Fruit fly (Drosophila melanogaster) whole organism, pupa: ENCODE results near the gene CG31697.

Experiments used
- CG10348 ChIP-seq: fragments of 200-800 bp; sonication (Bioruptor generic); IDR thresholded peaks from 2 replicates; pipeline ENCODE4 v1.3.6; 2022; ENCODE audit warnings: missing biosample characterization, missing genetic modification characterization
- CG12605 ChIP-seq: fragments of 200-800 bp; sonication (Bioruptor generic); IDR thresholded peaks from 2 replicates; pipeline ENCODE4 v1.3.6; 2022; ENCODE audit warnings: missing biosample characterization, missing genetic modification characterization
- CG13204 ChIP-seq: fragments of 200-800 bp; sonication (Bioruptor generic); optimal IDR thresholded peaks from 2 replicates; lab custom pipeline; 2018; ENCODE audit warnings: missing biosample characterization, mild to moderate bottlenecking, missing genetic modification characterization, moderate library complexity
- CG14655 ChIP-seq: fragments of 200-800 bp; sonication (Bioruptor generic); optimal IDR thresholded peaks from 3 replicates; lab custom pipeline; 2017; ENCODE audit warnings: mild to moderate bottlenecking, missing biosample characterization, missing genetic modification reagents, missing genetic modification characterization
- CG15710 ChIP-seq: fragments of 200-800 bp; sonication (Bioruptor generic); optimal IDR thresholded peaks from 2 replicates; lab custom pipeline; 2018; ENCODE audit warnings: missing biosample characterization, mild to moderate bottlenecking, missing genetic modification characterization, moderate library complexity
- CG17806 ChIP-seq: fragments of 200-800 bp; sonication (Bioruptor generic); optimal IDR thresholded peaks from 2 replicates; lab custom pipeline; 2018; ENCODE audit warnings: missing biosample characterization, mild to moderate bottlenecking, missing genetic modification characterization, moderate library complexity
- CG32121 ChIP-seq: fragments of 200-800 bp; sonication (Bioruptor generic); IDR thresholded peaks from 2 replicates; pipeline ENCODE4 v1.3.6; 2022; ENCODE audit warnings: missing biosample characterization, missing genetic modification characterization
- CG34367 ChIP-seq: fragments of 200-800 bp; sonication (Bioruptor generic); optimal IDR thresholded peaks from 2 replicates; lab custom pipeline; 2018; ENCODE audit warnings: missing biosample characterization, mild to moderate bottlenecking, missing genetic modification characterization
- CG4496 ChIP-seq: fragments of 200-800 bp; sonication (Bioruptor generic); IDR thresholded peaks from 3 replicates; pipeline ENCODE4 v1.3.6; 2022; ENCODE audit warnings: missing biosample characterization, missing genetic modification characterization
- CG8159 ChIP-seq: fragments of 200-800 bp; sonication (Bioruptor generic); optimal IDR thresholded peaks from 3 replicates; lab custom pipeline; 2018; ENCODE audit warnings: missing biosample characterization, mild to moderate bottlenecking, missing genetic modification characterization, moderate library complexity
- CG8301 ChIP-seq: fragments of 200-800 bp; sonication (Bioruptor generic); optimal IDR thresholded peaks from 2 replicates; lab custom pipeline; 2018; ENCODE audit warnings: missing biosample characterization, mild to moderate bottlenecking, missing genetic modification characterization
- CG9948 ChIP-seq: fragments of 200-800 bp; sonication (Bioruptor generic); optimal IDR thresholded peaks from 2 replicates; lab custom pipeline; 2018; ENCODE audit warnings: missing biosample characterization, mild to moderate bottlenecking, missing genetic modification characterization, moderate library complexity
- D1 ChIP-seq: fragments of 200-800 bp; sonication (Bioruptor generic); optimal IDR thresholded peaks from 2 replicates; lab custom pipeline; 2018; ENCODE audit warnings: missing biosample characterization, mild to moderate bottlenecking, missing genetic modification characterization, moderate library complexity
- EcR ChIP-seq: fragments of 200-800 bp; sonication (Bioruptor generic); optimal IDR thresholded peaks from 3 replicates; lab custom pipeline; 2019; ENCODE audit warnings: missing biosample characterization, missing genetic modification characterization, mild to moderate bottlenecking, moderate library complexity, missing genetic modification reagents
- Ets98B ChIP-seq: fragments of 200-800 bp; sonication (Bioruptor generic); IDR thresholded peaks from 2 replicates; pipeline ENCODE4 v1.3.6; 2022; ENCODE audit warnings: missing biosample characterization, missing genetic modification characterization
- Pif1A ChIP-seq: fragments of 200-800 bp; sonication (Bioruptor generic); optimal IDR thresholded peaks from 3 replicates; lab custom pipeline; 2016; ENCODE audit warnings: missing biosample characterization, missing genetic modification characterization
- Pif1B ChIP-seq: fragments of 200-800 bp; sonication (Bioruptor generic); optimal IDR thresholded peaks from 3 replicates; lab custom pipeline; 2016; ENCODE audit warnings: missing biosample characterization, missing genetic modification characterization
- Snoo ChIP-seq: fragments of 200-800 bp; sonication (Bioruptor generic); optimal IDR thresholded peaks from 3 replicates; lab custom pipeline; 2017; ENCODE audit warnings: missing biosample characterization, mild to moderate bottlenecking, missing genetic modification characterization, inconsistent platforms
- fd96Ca ChIP-seq: fragments of 200-800 bp; sonication (Bioruptor generic); IDR thresholded peaks from 3 replicates; pipeline ENCODE4 v1.3.6; 2022; ENCODE audit warnings: missing biosample characterization, missing genetic modification characterization
- gl ChIP-seq: fragments of 200-800 bp; sonication (Bioruptor generic); optimal IDR thresholded peaks from 2 replicates; lab custom pipeline; 2018; ENCODE audit warnings: missing biosample characterization, mild to moderate bottlenecking, missing genetic modification characterization
- rn ChIP-seq: fragments of 200-800 bp; sonication (Bioruptor generic); IDR thresholded peaks from 2 replicates; pipeline ENCODE4 v1.3.6; 2022; ENCODE audit warnings: missing biosample characterization, missing genetic modification characterization

CG31697 gene

dm6 chr2L:19563029-19563980 is 28.1 kb downstream of the CG31697 start, which contains the start of gene CG13078:
CG13078 (plus strand) TSS chr2L:19563930.
- TF ChIP-seq Ets98B (GFP tag; lab: Robert Waterston, UW) (no peak), Pif1A (GFP tag; lab: Kevin White, UChicago) (no peak), CG12605 (no peak), CG34367 (tag; lab: Kevin White, UChicago) (no peak), Snoo (tag; lab: Kevin White, UChicago) (no peak), gl (tag; lab: Kevin White, UChicago) (no peak), CG32121 (GFP tag; lab: Robert Waterston, UW) (no peak), CG15710 (no peak), EcR (no peak), CG14655 (GFP tag; lab: Kevin White, UChicago) (no peak), CG8301 (tag; lab: Kevin White, UChicago) (no peak), rn (GFP tag; lab: Robert Waterston, UW) (no peak), CG17806 (tag; lab: Kevin White, UChicago) (no peak)

- no peak for TF ChIP-seq Pif1A (GFP tag; lab: Kevin White, UChicago)
- peak; percentile 63 for TF ChIP-seq gl (tag; lab: Kevin White, UChicago)
These were observed 30.1 kb downstream of the CG31697 start, which contains the start of gene CG13077 for dm6 chr2L:19565233-19565898. CG13077 (plus strand) TSS chr2L:19565863.

- no peak for TF ChIP-seq fd96Ca (GFP tag; lab: Robert Waterston, UW)
- no peak for TF ChIP-seq CG32121 (GFP tag; lab: Robert Waterston, UW)
- no peak for TF ChIP-seq CG17806 (tag; lab: Kevin White, UChicago)
- TF ChIP-seq CG12605, result no peak
- TF ChIP-seq CG10348, result no peak
- no peak for TF ChIP-seq Ets98B (GFP tag; lab: Robert Waterston, UW)
- TF ChIP-seq CG8159 (tag; lab: Kevin White, UChicago), result no peak
- no peak for TF ChIP-seq CG9948 (tag; lab: Kevin White, UChicago)
- TF ChIP-seq Pif1A (GFP tag; lab: Kevin White, UChicago), result no peak
- no peak for TF ChIP-seq CG15710
- no peak for TF ChIP-seq Snoo (tag; lab: Kevin White, UChicago)
- TF ChIP-seq CG8301 (tag; lab: Kevin White, UChicago), result no peak
- TF ChIP-seq EcR, result no peak
- TF ChIP-seq CG14655 (GFP tag; lab: Kevin White, UChicago), result no peak
- TF ChIP-seq Pif1B (GFP tag; lab: Kevin White, UChicago), result no peak
- TF ChIP-seq CG13204 (GFP tag; lab: Kevin White, UChicago), result no peak
- no peak for TF ChIP-seq D1 (tag; lab: Kevin White, UChicago)
- TF ChIP-seq gl (tag; lab: Kevin White, UChicago), result no peak
- TF ChIP-seq, all 21 proteins: peak for 0
These were observed 32.2 kb downstream of the CG31697 start for dm6 chr2L:19567305-19567898.

- TF ChIP-seq D1 (tag; lab: Kevin White, UChicago) (no peak), CG32121 (GFP tag; lab: Robert Waterston, UW) (peak; percentile 49), rn (GFP tag; lab: Robert Waterston, UW) (no peak), CG13204 (GFP tag; lab: Kevin White, UChicago) (no peak), CG8159 (tag; lab: Kevin White, UChicago) (peak; percentile 25), CG12605 (no peak), EcR (no peak), gl (tag; lab: Kevin White, UChicago) (no peak), CG14655 (GFP tag; lab: Kevin White, UChicago) (peak; percentile 61), CG15710 (no peak), CG4496 (GFP tag; lab: Robert Waterston, UW) (peak; percentile 81), Ets98B (GFP tag; lab: Robert Waterston, UW) (peak; percentile 25), CG8301 (tag; lab: Kevin White, UChicago) (peak; percentile 37), CG34367 (tag; lab: Kevin White, UChicago) (no peak), Snoo (tag; lab: Kevin White, UChicago) (peak; percentile 1), Pif1A (GFP tag; lab: Kevin White, UChicago) (peak; percentile 42), fd96Ca (GFP tag; lab: Robert Waterston, UW) (0 out of 3 replicates have a peak, but pooled peaks have one; percentile 43)
These were observed 35.6 kb downstream of the CG31697 start for dm6 chr2L:19570806-19571254.
